ENCODE assay signal across 1 fruit fly cellular context in genomic region chr3R:26228026-26228635, dm6.
TF ChIP-seq lines count a peak whose summit lies in the region.

No protein-coding gene starts in this region.

TF ChIP-seq in whole organism, embryonic, 481 proteins besides CTCF, POLR2A, EP300 and RAD21 (continued from another document and continues in another):
- peak; percentile 76 for TF ChIP-seq cato (GFP tag; optimal IDR thresholded peaks at IDR 0.05; lab: Kevin White, UChicago; ENCODE audit: borderline replicate concordance)
- peak; percentile 77 for TF ChIP-seq nerfin-1 (tag; optimal IDR thresholded peaks at IDR 0.05; lab: Kevin White, UChicago)
- peak; percentile 92 for TF ChIP-seq Atf6 (GFP tag; IDR thresholded peaks at IDR 0.05; lab: Robert Waterston, UW)
- TF ChIP-seq her (GFP tag; optimal IDR thresholded peaks at IDR 0.05; lab: Kevin White, UChicago) = peak; percentile 86
- no peak for TF ChIP-seq CG2129 (GFP tag; IDR thresholded peaks at IDR 0.05; lab: Robert Waterston, UW; ENCODE audit: partially characterized antibody)
- peak; percentile 80 for TF ChIP-seq slou (GFP tag; optimal IDR thresholded peaks at IDR 0.05; lab: Kevin White, UChicago)
- TF ChIP-seq cad (GFP tag; optimal IDR thresholded peaks at IDR 0.05; lab: Kevin White, UChicago) = no peak
- peak; percentile 76 for TF ChIP-seq CG43689 (GFP tag; IDR thresholded peaks at IDR 0.05; lab: Robert Waterston, UW)
- peak; percentile 21 for TF ChIP-seq Nf-YC (tag; optimal IDR thresholded peaks at IDR 0.05; lab: Kevin White, UChicago)
- TF ChIP-seq CG3163 (GFP tag; optimal IDR thresholded peaks at IDR 0.05; lab: Kevin White, UChicago) = peak; percentile 70
- no peak for TF ChIP-seq jigr1 (GFP tag; IDR thresholded peaks at IDR 0.05; lab: Robert Waterston, UW)
- TF ChIP-seq CG14965 (GFP tag; optimal IDR thresholded peaks at IDR 0.05; lab: Kevin White, UChicago; ENCODE audit: borderline replicate concordance) = peak; percentile 77
- TF ChIP-seq Fer3 (tag; optimal IDR thresholded peaks at IDR 0.05; lab: Kevin White, UChicago) = peak; percentile 91
- TF ChIP-seq CG9817 (tag; optimal IDR thresholded peaks at IDR 0.05; lab: Kevin White, UChicago) = peak; percentile 71
- TF ChIP-seq CG30020 (tag; optimal IDR thresholded peaks at IDR 0.05; lab: Kevin White, UChicago) = peak; percentile 24
- peak; percentile 87 for TF ChIP-seq CG17912 (GFP tag; optimal IDR thresholded peaks at IDR 0.05; lab: Kevin White, UChicago)
- peak; percentile 91 for TF ChIP-seq CG10209 (GFP tag; optimal IDR thresholded peaks at IDR 0.05; lab: Kevin White, UChicago)
- peak; percentile 79 for TF ChIP-seq disco-r (GFP tag; optimal IDR thresholded peaks at IDR 0.05; lab: Kevin White, UChicago)
- TF ChIP-seq vfl (GFP tag; optimal IDR thresholded peaks at IDR 0.05; lab: Kevin White, UChicago) = peak; percentile 67
- 0 out of 2 replicates have a peak, but pooled peaks have one; percentile 17 for TF ChIP-seq CG8765 (GFP tag; IDR thresholded peaks at IDR 0.05; lab: Robert Waterston, UW)
- no peak for TF ChIP-seq CG13287 (GFP tag; IDR thresholded peaks at IDR 0.05; lab: Robert Waterston, UW; ENCODE audit: partially characterized antibody)
- TF ChIP-seq rib (GFP tag; IDR thresholded peaks at IDR 0.05; lab: Robert Waterston, UW) = peak; percentile 94
- peak; percentile 75; the same call in 2 of the 3 replicates for TF ChIP-seq so (GFP tag; IDR thresholded peaks at IDR 0.05; lab: Robert Waterston, UW)
- peak; percentile 98 for TF ChIP-seq Med (GFP tag; lab: Kevin White, UChicago)
- TF ChIP-seq CG10431 (GFP tag; optimal IDR thresholded peaks at IDR 0.05; lab: Kevin White, UChicago) = peak; percentile 83
- TF ChIP-seq CG9797 (GFP tag; optimal IDR thresholded peaks at IDR 0.05; lab: Kevin White, UChicago) = peak; percentile 3
- no peak for TF ChIP-seq CG31388 (GFP tag; optimal IDR thresholded peaks at IDR 0.05; lab: Kevin White, UChicago)
- peak; percentile 69 for TF ChIP-seq exex (tag; optimal IDR thresholded peaks at IDR 0.05; lab: Kevin White, UChicago)
- no peak for TF ChIP-seq CG4404 (GFP tag; IDR thresholded peaks at IDR 0.05; lab: Robert Waterston, UW)
- no peak for TF ChIP-seq fru (optimal IDR thresholded peaks at IDR 0.05; lab: Kevin White, UChicago)
- TF ChIP-seq CG9215 (GFP tag; IDR thresholded peaks at IDR 0.05; lab: Robert Waterston, UW) = peak; percentile 50; the same call in 1 of the 2 replicates
- no peak for TF ChIP-seq Dp (GFP tag; optimal IDR thresholded peaks at IDR 0.05; lab: Kevin White, UChicago)
- TF ChIP-seq CG2678 (tag; optimal IDR thresholded peaks at IDR 0.05; lab: Kevin White, UChicago) = peak; percentile 89
- peak; percentile 88 for TF ChIP-seq Xrp1 (GFP tag; IDR thresholded peaks at IDR 0.05; lab: Robert Waterston, UW)
- TF ChIP-seq CG18011 (GFP tag; optimal IDR thresholded peaks at IDR 0.05; lab: Kevin White, UChicago) = peak; percentile 45
- TF ChIP-seq CG3838 (GFP tag; optimal IDR thresholded peaks at IDR 0.05; lab: Kevin White, UChicago) = peak; percentile 73
- peak; percentile 98 for TF ChIP-seq ATbp (GFP tag; optimal IDR thresholded peaks at IDR 0.05; lab: Kevin White, UChicago)
- TF ChIP-seq run (tag; optimal IDR thresholded peaks at IDR 0.05; lab: Kevin White, UChicago) = peak; percentile 64
- TF ChIP-seq CG4282 (GFP tag; optimal IDR thresholded peaks at IDR 0.05; lab: Kevin White, UChicago) = peak; percentile 74
- TF ChIP-seq croc (GFP tag; conservative IDR thresholded peaks at IDR 0.05; lab: Robert Waterston, UW) = peak; percentile 51
- TF ChIP-seq CG2120 (GFP tag; optimal IDR thresholded peaks at IDR 0.05; lab: Kevin White, UChicago) = peak; percentile 78
- peak; percentile 65; the same call in 1 of the 3 replicates for TF ChIP-seq CG3726 (GFP tag; IDR thresholded peaks at IDR 0.05; lab: Robert Waterston, UW)
- TF ChIP-seq CG11696 (GFP tag; IDR thresholded peaks at IDR 0.05; lab: Robert Waterston, UW) = peak; percentile 72
- peak; percentile 90 for TF ChIP-seq ara (GFP tag; IDR thresholded peaks at IDR 0.05; lab: Robert Waterston, UW)
- peak; percentile 35 for TF ChIP-seq CG6654 (GFP tag; optimal IDR thresholded peaks at IDR 0.05; lab: Kevin White, UChicago)
- TF ChIP-seq lola (GFP tag; optimal IDR thresholded peaks at IDR 0.05; lab: Kevin White, UChicago) = peak in 1 of 3 experiments; percentile 56
- peak; percentile 66 for TF ChIP-seq CG32772 (GFP tag; IDR thresholded peaks at IDR 0.05; lab: Robert Waterston, UW)
- peak; percentile 82 for TF ChIP-seq CG12659 (GFP tag; optimal IDR thresholded peaks at IDR 0.05; lab: Kevin White, UChicago)
- peak; percentile 48 for TF ChIP-seq CG17802 (tag; optimal IDR thresholded peaks at IDR 0.05; lab: Kevin White, UChicago)
- peak; percentile 85 for TF ChIP-seq Fer2 (tag; optimal IDR thresholded peaks at IDR 0.05; lab: Kevin White, UChicago)
- TF ChIP-seq Sox102F (GFP tag; optimal IDR thresholded peaks at IDR 0.05; lab: Kevin White, UChicago) = peak; percentile 74
- TF ChIP-seq Lhr (GFP tag; optimal IDR thresholded peaks at IDR 0.05; lab: Kevin White, UChicago) = peak; percentile 84
- peak; percentile 69 for TF ChIP-seq Dek (tag; optimal IDR thresholded peaks at IDR 0.05; lab: Kevin White, UChicago)
- peak; percentile 52 for TF ChIP-seq CG4820 (GFP tag; optimal IDR thresholded peaks at IDR 0.05; lab: Kevin White, UChicago)
- TF ChIP-seq CG1529 (GFP tag; optimal IDR thresholded peaks at IDR 0.05; lab: Kevin White, UChicago) = peak; percentile 88
- TF ChIP-seq TFAM (GFP tag; optimal IDR thresholded peaks at IDR 0.05; lab: Kevin White, UChicago) = peak; percentile 28
- TF ChIP-seq H15 (GFP tag; IDR thresholded peaks at IDR 0.05; lab: Robert Waterston, UW) = peak; percentile 79
- TF ChIP-seq gcm (GFP tag; optimal IDR thresholded peaks at IDR 0.05; lab: Kevin White, UChicago) = peak; percentile 65
- TF ChIP-seq pb (GFP tag; optimal IDR thresholded peaks at IDR 0.05; lab: Kevin White, UChicago) = peak; percentile 71
- peak; percentile 64 for TF ChIP-seq CG1602 (GFP tag; optimal IDR thresholded peaks at IDR 0.05; lab: Kevin White, UChicago)
- peak; percentile 27 for TF ChIP-seq CG16815 (GFP tag; optimal IDR thresholded peaks at IDR 0.05; lab: Kevin White, UChicago)
- peak; percentile 42 for TF ChIP-seq CG10565 (GFP tag; optimal IDR thresholded peaks at IDR 0.05; lab: Kevin White, UChicago)
- TF ChIP-seq sens-2 (GFP tag; IDR thresholded peaks at IDR 0.05; lab: Robert Waterston, UW) = peak; percentile 67
- TF ChIP-seq Camta (GFP tag; optimal IDR thresholded peaks at IDR 0.05; lab: Kevin White, UChicago) = peak; percentile 89
- peak; percentile 64 for TF ChIP-seq ewg (GFP tag; optimal IDR thresholded peaks at IDR 0.05; lab: Kevin White, UChicago)
- peak; percentile 86 for TF ChIP-seq Dip3 (GFP tag; optimal IDR thresholded peaks at IDR 0.05; lab: Kevin White, UChicago)
- peak; percentile 78 for TF ChIP-seq gem (tag; optimal IDR thresholded peaks at IDR 0.05; lab: Kevin White, UChicago)
- peak; percentile 72 for TF ChIP-seq bcd (GFP tag; optimal IDR thresholded peaks at IDR 0.05; lab: Kevin White, UChicago)
- TF ChIP-seq CG14014 (GFP tag; IDR thresholded peaks at IDR 0.05; lab: Robert Waterston, UW) = peak; percentile 83; the same call in 1 of the 2 replicates
- TF ChIP-seq CG4854 (GFP tag; optimal IDR thresholded peaks at IDR 0.05; lab: Kevin White, UChicago) = peak; percentile 90
- peak; percentile 79 for TF ChIP-seq jumu (GFP tag; optimal IDR thresholded peaks at IDR 0.05; lab: Kevin White, UChicago)
- TF ChIP-seq E2f2 (GFP tag; IDR thresholded peaks at IDR 0.05; lab: Robert Waterston, UW) = peak; percentile 68
- peak; percentile 73 for TF ChIP-seq CG17186 (GFP tag; optimal IDR thresholded peaks at IDR 0.05; lab: Kevin White, UChicago)
- TF ChIP-seq CG8388 (GFP tag; optimal IDR thresholded peaks at IDR 0.05; lab: Kevin White, UChicago) = peak; percentile 21
- TF ChIP-seq CG4707 (GFP tag; optimal IDR thresholded peaks at IDR 0.05; lab: Kevin White, UChicago) = peak; percentile 87
- TF ChIP-seq crol (GFP tag; IDR thresholded peaks at IDR 0.05; lab: Robert Waterston, UW) = 0 out of 2 replicates have a peak, but pooled peaks have one; percentile 34
- TF ChIP-seq Ets97D (GFP tag; optimal IDR thresholded peaks at IDR 0.05; lab: Kevin White, UChicago) = peak; percentile 68
- peak; percentile 1 for TF ChIP-seq gfzf (GFP tag; optimal IDR thresholded peaks at IDR 0.05; lab: Kevin White, UChicago)
- TF ChIP-seq HLH54F (GFP tag; optimal IDR thresholded peaks at IDR 0.05; lab: Kevin White, UChicago) = peak; percentile 68
- TF ChIP-seq caup (GFP tag; optimal IDR thresholded peaks at IDR 0.05; lab: Kevin White, UChicago; ENCODE audit: severe bottlenecking) = peak; percentile 86
- no peak for TF ChIP-seq Hmx (GFP tag; optimal IDR thresholded peaks at IDR 0.05; lab: Kevin White, UChicago)
- peak; percentile 88 for TF ChIP-seq Sox100B (GFP tag; optimal IDR thresholded peaks at IDR 0.05; lab: Kevin White, UChicago)
- peak; percentile 94 for TF ChIP-seq schlank (tag; optimal IDR thresholded peaks at IDR 0.05; lab: Kevin White, UChicago)
- peak; percentile 96 for TF ChIP-seq CG7987 (GFP tag; optimal IDR thresholded peaks at IDR 0.05; lab: Kevin White, UChicago)
- peak; percentile 66 for TF ChIP-seq CG6765 (GFP tag; optimal IDR thresholded peaks at IDR 0.05; lab: Kevin White, UChicago)
- peak; percentile 88 for TF ChIP-seq Blimp-1 (GFP tag; optimal IDR thresholded peaks at IDR 0.05; lab: Kevin White, UChicago)
- peak; percentile 40 for TF ChIP-seq CG30431 (GFP tag; optimal IDR thresholded peaks at IDR 0.05; lab: Kevin White, UChicago)
- TF ChIP-seq CG17829 (tag; optimal IDR thresholded peaks at IDR 0.05; lab: Kevin White, UChicago) = peak; percentile 32
- TF ChIP-seq CG16779 (GFP tag; IDR thresholded peaks at IDR 0.05; lab: Robert Waterston, UW) = peak; percentile 90
- TF ChIP-seq CG6689 (GFP tag; IDR thresholded peaks at IDR 0.05; lab: Robert Waterston, UW) = peak; percentile 47; the same call in 1 of the 2 replicates
- TF ChIP-seq Ada2b (GFP tag; IDR thresholded peaks at IDR 0.05; lab: Robert Waterston, UW) = peak; percentile 60; the same call in 1 of the 2 replicates
- TF ChIP-seq Oaz (GFP tag; IDR thresholded peaks at IDR 0.05; lab: Robert Waterston, UW) = peak; percentile 51; the same call in 1 of the 2 replicates
- peak; percentile 74 for TF ChIP-seq psq (GFP tag; optimal IDR thresholded peaks at IDR 0.05; lab: Kevin White, UChicago)
- peak; percentile 86 for TF ChIP-seq CG6175 (GFP tag; IDR thresholded peaks at IDR 0.05; lab: Robert Waterston, UW)
- TF ChIP-seq Antp (GFP tag; optimal IDR thresholded peaks at IDR 0.05; lab: Kevin White, UChicago) = peak; percentile 85
- no peak for TF ChIP-seq Dll (GFP tag; IDR thresholded peaks at IDR 0.05; lab: Robert Waterston, UW; ENCODE audit: partially characterized antibody)
- no peak for TF ChIP-seq Doc3 (GFP tag; IDR thresholded peaks at IDR 0.05; lab: Robert Waterston, UW; ENCODE audit: partially characterized antibody)
- peak; percentile 87 for TF ChIP-seq CG10274 (GFP tag; optimal IDR thresholded peaks at IDR 0.05; lab: Kevin White, UChicago)
- no peak for TF ChIP-seq nmo (GFP tag; optimal IDR thresholded peaks at IDR 0.05; lab: Kevin White, UChicago)
- peak; percentile 54 for TF ChIP-seq CG10462 (GFP tag; optimal IDR thresholded peaks at IDR 0.05; lab: Kevin White, UChicago)
- peak; percentile 70 for TF ChIP-seq CG2712 (tag; optimal IDR thresholded peaks at IDR 0.05; lab: Kevin White, UChicago)
- peak; percentile 92 for TF ChIP-seq MTF-1 (GFP tag; optimal IDR thresholded peaks at IDR 0.05; lab: Kevin White, UChicago; ENCODE audit: borderline replicate concordance)
- TF ChIP-seq fd96Cb (tag; optimal IDR thresholded peaks at IDR 0.05; lab: Kevin White, UChicago) = peak; percentile 64
- TF ChIP-seq NfI (GFP tag; optimal IDR thresholded peaks at IDR 0.05; lab: Kevin White, UChicago) = peak; percentile 70
- peak; percentile 69 for TF ChIP-seq CG32767 (GFP tag; IDR thresholded peaks at IDR 0.05; lab: Robert Waterston, UW)
- no peak for TF ChIP-seq CG6272 (GFP tag; IDR thresholded peaks at IDR 0.05; lab: Robert Waterston, UW)
- peak; percentile 70 for TF ChIP-seq CG7556 (GFP tag; optimal IDR thresholded peaks at IDR 0.05; lab: Kevin White, UChicago)
- peak; percentile 86 for TF ChIP-seq org-1 (GFP tag; optimal IDR thresholded peaks at IDR 0.05; lab: Kevin White, UChicago)
- no peak for TF ChIP-seq Neu2 (GFP tag; optimal IDR thresholded peaks at IDR 0.05; lab: Kevin White, UChicago; ENCODE audit: borderline replicate concordance)
- no peak for TF ChIP-seq Hr39 (optimal IDR thresholded peaks at IDR 0.05; lab: Kevin White, UChicago)
- TF ChIP-seq dmrt11E (tag; optimal IDR thresholded peaks at IDR 0.05; lab: Kevin White, UChicago) = peak; percentile 62
- peak; percentile 85 for TF ChIP-seq CG11456 (GFP tag; IDR thresholded peaks at IDR 0.05; lab: Robert Waterston, UW)
- peak; percentile 88 for TF ChIP-seq CG12769 (tag; optimal IDR thresholded peaks at IDR 0.05; lab: Kevin White, UChicago)
- peak in 1 of 2 experiments; percentile 89 for TF ChIP-seq bsh (GFP tag; optimal IDR thresholded peaks at IDR 0.05; lab: Kevin White, UChicago)
- TF ChIP-seq CG2202 (tag; optimal IDR thresholded peaks at IDR 0.05; lab: Kevin White, UChicago) = peak; percentile 92
- peak; percentile 58 for TF ChIP-seq D19A (tag; optimal IDR thresholded peaks at IDR 0.05; lab: Kevin White, UChicago)
- peak; percentile 57 for TF ChIP-seq sd (tag; optimal IDR thresholded peaks at IDR 0.05; lab: Kevin White, UChicago)
- peak in 1 of 2 experiments; percentile 85 for TF ChIP-seq Eip74EF (GFP tag; optimal IDR thresholded peaks at IDR 0.05; lab: Kevin White, UChicago)
- peak; percentile 31 for TF ChIP-seq CG1832 (GFP tag; optimal IDR thresholded peaks at IDR 0.05; lab: Kevin White, UChicago)
- peak; percentile 74 for TF ChIP-seq CG15696 (tag; optimal IDR thresholded peaks at IDR 0.05; lab: Kevin White, UChicago)
- peak; percentile 86 for TF ChIP-seq pho (GFP tag; optimal IDR thresholded peaks at IDR 0.05; lab: Kevin White, UChicago)
- no peak for TF ChIP-seq pan (optimal IDR thresholded peaks at IDR 0.05; lab: Kevin White, UChicago)
- TF ChIP-seq pan (GFP tag; optimal IDR thresholded peaks at IDR 0.05 in 1 of 2, IDR thresholded peaks at IDR 0.05 in 1 of 2) = peak in 1 of 2 experiments; percentile 74
- peak; percentile 78 for TF ChIP-seq cwo (GFP tag; optimal IDR thresholded peaks at IDR 0.05; lab: Kevin White, UChicago)
- TF ChIP-seq twi (tag; optimal IDR thresholded peaks at IDR 0.05; lab: Kevin White, UChicago) = peak; percentile 44
- TF ChIP-seq Hsf (GFP tag; optimal IDR thresholded peaks at IDR 0.05; lab: Kevin White, UChicago) = peak; percentile 50
- TF ChIP-seq en (GFP tag; optimal IDR thresholded peaks at IDR 0.05; lab: Kevin White, UChicago) = peak; percentile 63
- TF ChIP-seq CG13123 (GFP tag; optimal IDR thresholded peaks at IDR 0.05; lab: Kevin White, UChicago) = peak; percentile 94
